Worm (Caenorhabditis elegans): Measurements from ENCODE around the gene F57A10.2.

Gene F57A10.2

DNA sequence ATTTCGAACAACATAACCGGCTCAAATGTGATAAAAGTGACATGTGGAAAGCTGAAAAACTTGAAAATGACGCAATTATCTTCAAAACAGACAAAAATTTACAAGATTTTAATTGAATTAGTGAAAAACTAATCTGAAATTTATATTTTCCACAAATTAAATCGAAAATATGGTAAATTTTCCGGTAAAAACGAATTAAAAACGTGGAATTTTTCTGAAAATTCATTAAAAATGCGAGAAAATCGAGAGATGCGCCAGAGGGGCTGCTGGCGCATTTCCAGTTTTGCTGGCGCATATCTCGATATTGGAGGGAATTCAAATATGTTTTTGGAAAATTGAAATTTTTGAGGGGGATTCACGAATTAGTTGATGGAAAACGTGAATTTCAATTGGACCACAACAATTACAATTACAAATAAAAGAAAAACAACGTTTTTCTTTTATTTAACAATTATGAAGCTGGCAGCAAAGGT lies at the start of gene F57A10.2, which contains the start of gene haf-3 (continued):
- TF ChIP-seq dsc-1 (tag; optimal IDR thresholded peaks at IDR 0.05) (peak; percentile 97), nhr-47 (tag; optimal IDR thresholded peaks at IDR 0.05) (peak; percentile 97), lin-15B (tag; optimal IDR thresholded peaks at IDR 0.05) (peak; percentile 88), unc-130 (tag; optimal IDR thresholded peaks at IDR 0.05) (peak; percentile 90), C16A3.4 (tag; optimal IDR thresholded peaks at IDR 0.05) (peak; percentile 90), hpl-2 (GFP tag; optimal IDR thresholded peaks at IDR 0.05) (peak; percentile 11), lin-14 (GFP tag; optimal IDR thresholded peaks at IDR 0.05) (peak; percentile 95), unc-86 (tag; optimal IDR thresholded peaks at IDR 0.05) (peak; percentile 92), lsy-2 (tag; optimal IDR thresholded peaks at IDR 0.05) (peak; percentile 94 to 95), rnt-1 (tag; optimal IDR thresholded peaks at IDR 0.05) (peak; percentile 97), ceh-88 (GFP tag; IDR thresholded peaks at IDR 0.05) (peak; percentile 69; the same call in 1 of the 2 replicates), nhr-19 (GFP tag; conservative IDR thresholded peaks at IDR 0.05) (peak; percentile 95), ets-5 (GFP tag; IDR thresholded peaks at IDR 0.05) (no peak), pag-3 (tag; optimal IDR thresholded peaks at IDR 0.05; ENCODE audit: borderline replicate concordance, insufficient read depth) (no peak), jun-1 (tag; optimal IDR thresholded peaks at IDR 0.05) (peak; percentile 82), C34B4.2 (tag; optimal IDR thresholded peaks at IDR 0.05) (peak; percentile 6), lin-13 (GFP tag; optimal IDR thresholded peaks at IDR 0.05) (peak; percentile 91), Y116A8C.19 (tag; optimal IDR thresholded peaks at IDR 0.05; ENCODE audit: borderline replicate concordance) (no peak), sup-37 (GFP tag; optimal IDR thresholded peaks at IDR 0.05) (peak; percentile 80), lin-39 (tag; optimal IDR thresholded peaks at IDR 0.05) (peak; percentile 94), dpl-1 (GFP tag; optimal IDR thresholded peaks at IDR 0.05) (peak; percentile 99), swsn-7 (tag; optimal IDR thresholded peaks at IDR 0.05) (peak; percentile 95), pqm-1 (tag; optimal IDR thresholded peaks at IDR 0.05) (no peak), egl-13 (tag; optimal IDR thresholded peaks at IDR 0.05) (peak; percentile 92), ceh-90 (tag; optimal IDR thresholded peaks at IDR 0.05) (peak; percentile 60), mdl-1 (tag; optimal IDR thresholded peaks at IDR 0.05) (peak in 1 of 2 experiments; percentile 88), nhr-20 (tag; optimal IDR thresholded peaks at IDR 0.05) (peak; percentile 95), ama-1 (optimal IDR thresholded peaks at IDR 0.05) (peak; percentile 53), efl-3 (GFP tag; optimal IDR thresholded peaks at IDR 0.05) (peak; percentile 60), vab-15 (tag; optimal IDR thresholded peaks at IDR 0.05) (no peak), tbx-2 (tag; optimal IDR thresholded peaks at IDR 0.05) (peak; percentile 94), snu-23 (GFP tag; optimal IDR thresholded peaks at IDR 0.05) (peak; percentile 97)

DNA sequence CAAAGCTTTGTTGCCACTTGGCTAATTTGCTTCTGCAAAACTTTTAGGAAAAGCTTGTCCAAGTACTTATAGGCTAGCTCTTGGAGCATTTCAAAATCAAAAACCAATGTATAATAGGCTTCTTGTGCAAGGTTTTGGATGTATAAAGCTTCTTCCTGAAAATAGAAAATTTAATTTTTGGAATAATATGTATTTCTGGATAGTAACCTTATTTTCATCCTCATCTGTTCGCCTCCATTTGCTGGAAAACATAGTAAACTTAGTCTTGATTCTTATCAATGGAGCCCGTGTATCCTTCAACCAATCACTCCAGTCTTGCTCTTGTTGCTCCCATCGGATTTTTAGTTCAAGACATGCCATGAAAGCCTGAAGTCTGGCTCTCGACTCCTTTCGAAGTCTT lies 49.7 kb upstream of the F57A10.2 start, which contains the start of gene Y6E2A.4:
TSS of gene Y6E2A.4 (minus strand) at position 101 of the 400 bp plus-strand sequence.
- TF ChIP-seq ztf-4 (tag; optimal IDR thresholded peaks at IDR 0.05) (no peak), irx-1 (tag; optimal IDR thresholded peaks at IDR 0.05) (no peak), dsc-1 (tag; optimal IDR thresholded peaks at IDR 0.05) (no peak), jun-1 (tag; optimal IDR thresholded peaks at IDR 0.05) (no peak)

DNA sequence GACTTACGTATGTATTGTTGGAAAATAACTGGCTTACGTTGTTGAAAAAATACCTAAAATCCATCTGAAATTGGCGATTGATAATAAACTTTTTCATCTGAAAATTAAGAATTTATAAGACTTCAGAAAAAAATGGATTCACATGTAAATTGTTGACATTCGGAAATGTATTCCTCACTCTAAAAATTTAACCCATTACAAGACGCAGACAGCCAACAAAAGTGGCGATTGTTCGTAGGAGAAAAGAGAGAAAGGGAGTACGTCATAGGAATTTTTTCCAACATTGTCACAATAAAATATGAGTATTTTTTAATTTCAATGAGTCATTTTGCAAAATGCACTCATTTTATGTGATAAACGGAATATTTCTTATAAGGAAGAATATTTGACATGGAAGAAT lies 47.8 kb upstream of the F57A10.2 start, which contains the start of gene Y6E2A.5:
TSS of gene Y6E2A.5 (minus strand) at position 101 of the 400 bp plus-strand sequence.
- TF ChIP-seq ceh-63 (GFP tag; optimal IDR thresholded peaks at IDR 0.05): no peak
- no peak for TF ChIP-seq skn-1 (tag; optimal IDR thresholded peaks at IDR 0.05)
- no peak for TF ChIP-seq nhr-28 (tag; optimal IDR thresholded peaks at IDR 0.05)
- TF ChIP-seq snu-23 (GFP tag; optimal IDR thresholded peaks at IDR 0.05): no peak
- TF ChIP-seq xbp-1 (tag; optimal IDR thresholded peaks at IDR 0.05): no peak
- no peak for TF ChIP-seq nhr-19 (GFP tag; conservative IDR thresholded peaks at IDR 0.05)
- no peak for TF ChIP-seq hlh-17 (GFP tag; optimal IDR thresholded peaks at IDR 0.05; ENCODE audit: borderline replicate concordance)
- no peak for TF ChIP-seq ama-1 (optimal IDR thresholded peaks at IDR 0.05)
- TF ChIP-seq nhr-11 (tag; optimal IDR thresholded peaks at IDR 0.05): no peak
- TF ChIP-seq elt-3 (tag; optimal IDR thresholded peaks at IDR 0.05): no peak
- TF ChIP-seq lin-13 (GFP tag; optimal IDR thresholded peaks at IDR 0.05): no peak
- TF ChIP-seq unc-30 (tag; optimal IDR thresholded peaks at IDR 0.05): no peak
- no peak for TF ChIP-seq ztf-11 (tag; optimal IDR thresholded peaks at IDR 0.05)
- no peak for TF ChIP-seq unc-62 (GFP tag; optimal IDR thresholded peaks at IDR 0.05)
- TF ChIP-seq lin-14 (GFP tag; optimal IDR thresholded peaks at IDR 0.05): no peak
- TF ChIP-seq hpl-2 (GFP tag; optimal IDR thresholded peaks at IDR 0.05): no peak
- no peak for TF ChIP-seq unc-98 (GFP tag; IDR thresholded peaks at IDR 0.05)
- no peak for TF ChIP-seq fkh-4 (tag; optimal IDR thresholded peaks at IDR 0.05; ENCODE audit: borderline replicate concordance)

Data from whole organism, L1 larva.